Worm (Caenorhabditis elegans): ENCODE measurements around the gene R09E10.1.

R09E10.1 gene

ce11 chrIV:10277716-10278115 is 44.8 kb downstream of the R09E10.1 start, which contains the start of gene Y43C5A.4:
Gene Y43C5A.4, plus strand, starts transcription at chrIV:10278016.
- TF ChIP-seq sea-1 (GFP tag; conservative IDR thresholded peaks at IDR 0.05) = no peak
- no peak for TF ChIP-seq B0310.2 (tag; optimal IDR thresholded peaks at IDR 0.05)
- TF ChIP-seq hmg-4 (GFP tag; optimal IDR thresholded peaks at IDR 0.05) = no peak
- no peak for TF ChIP-seq hmbx-1 (tag; optimal IDR thresholded peaks at IDR 0.05)
- no peak for TF ChIP-seq ceh-13 (GFP tag; optimal IDR thresholded peaks at IDR 0.05)
- no peak for TF ChIP-seq ceh-36 (tag; optimal IDR thresholded peaks at IDR 0.05)
- no peak for TF ChIP-seq scrt-1 (GFP tag; IDR thresholded peaks at IDR 0.05)
- TF ChIP-seq aly-1 (tag; optimal IDR thresholded peaks at IDR 0.05) = no peak
- TF ChIP-seq ets-7 (tag; optimal IDR thresholded peaks at IDR 0.05) = no peak
- TF ChIP-seq ama-1 (optimal IDR thresholded peaks at IDR 0.05) = no peak
- no peak for TF ChIP-seq F13C5.2 (tag; optimal IDR thresholded peaks at IDR 0.05)
- no peak for TF ChIP-seq pes-1 (GFP tag; IDR thresholded peaks at IDR 0.05)
- TF ChIP-seq flt-1 (GFP tag; IDR thresholded peaks at IDR 0.05) = no peak
- TF ChIP-seq tra-4 (tag; optimal IDR thresholded peaks at IDR 0.05) = no peak
- TF ChIP-seq hnd-1 (tag; optimal IDR thresholded peaks at IDR 0.05) = no peak
- no peak for TF ChIP-seq tbx-37 (GFP tag; conservative IDR thresholded peaks at IDR 0.05)
- no peak for TF ChIP-seq tbx-11 (GFP tag; IDR thresholded peaks at IDR 0.05)

- no peak for TF ChIP-seq flt-1 (GFP tag; IDR thresholded peaks at IDR 0.05)
- no peak for TF ChIP-seq scrt-1 (GFP tag; IDR thresholded peaks at IDR 0.05)
- no peak for TF ChIP-seq ceh-13 (GFP tag; optimal IDR thresholded peaks at IDR 0.05)
- TF ChIP-seq tra-4 (tag; optimal IDR thresholded peaks at IDR 0.05) = no peak
- no peak for TF ChIP-seq pes-1 (GFP tag; IDR thresholded peaks at IDR 0.05)
- TF ChIP-seq hmg-4 (GFP tag; optimal IDR thresholded peaks at IDR 0.05) = no peak
- TF ChIP-seq ama-1 (optimal IDR thresholded peaks at IDR 0.05) = no peak
- TF ChIP-seq ets-7 (tag; optimal IDR thresholded peaks at IDR 0.05) = no peak
- TF ChIP-seq ceh-36 (tag; optimal IDR thresholded peaks at IDR 0.05) = no peak
- no peak for TF ChIP-seq tbx-37 (GFP tag; conservative IDR thresholded peaks at IDR 0.05)
- TF ChIP-seq aly-1 (tag; optimal IDR thresholded peaks at IDR 0.05) = no peak
- no peak for TF ChIP-seq hnd-1 (tag; optimal IDR thresholded peaks at IDR 0.05)
These were observed 45.6 kb downstream of the R09E10.1 start, which contains the start of gene Y43C5A.7 for ce11 chrIV:10276960-10277359. Gene Y43C5A.7, plus strand, starts transcription at chrIV:10277260.

DNA sequence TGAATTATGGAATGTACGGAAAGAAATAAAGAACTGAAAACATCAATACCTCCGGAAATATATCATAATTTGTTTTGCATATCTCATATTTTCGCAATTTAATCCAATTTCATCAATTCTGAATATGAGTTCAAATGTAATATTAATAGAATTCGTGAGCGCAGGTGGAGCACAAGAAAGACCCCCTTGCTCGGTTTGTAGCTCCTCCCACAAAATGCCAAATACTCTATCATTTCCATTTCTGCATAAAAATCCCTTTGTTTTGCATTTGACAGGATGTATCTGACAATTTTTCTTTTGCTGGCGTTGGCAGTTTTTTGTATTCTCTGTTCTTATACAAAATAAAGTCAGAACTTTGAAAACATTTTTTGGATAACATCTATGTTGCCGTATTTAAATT is 47.5 kb downstream of the R09E10.1 start:
- no peak for TF ChIP-seq ets-7 (tag; optimal IDR thresholded peaks at IDR 0.05)

ce11 chrIV:10273781-10274313 is 48.7 kb downstream of the R09E10.1 start, which contains the start of gene Y43C5A.3:
Gene Y43C5A.3, plus strand, starts transcription at chrIV:10274036.
- TF ChIP-seq hmg-4 (GFP tag; optimal IDR thresholded peaks at IDR 0.05) (no peak), hnd-1 (tag; optimal IDR thresholded peaks at IDR 0.05) (no peak), ceh-36 (tag; optimal IDR thresholded peaks at IDR 0.05) (no peak), pes-1 (GFP tag; IDR thresholded peaks at IDR 0.05) (no peak), tra-4 (tag; optimal IDR thresholded peaks at IDR 0.05) (no peak), flt-1 (GFP tag; IDR thresholded peaks at IDR 0.05) (no peak), hmbx-1 (tag; optimal IDR thresholded peaks at IDR 0.05) (no peak), ama-1 (optimal IDR thresholded peaks at IDR 0.05) (no peak), tbx-37 (GFP tag; conservative IDR thresholded peaks at IDR 0.05) (no peak), B0310.2 (tag; optimal IDR thresholded peaks at IDR 0.05) (no peak), ets-7 (tag; optimal IDR thresholded peaks at IDR 0.05) (no peak), F13C5.2 (tag; optimal IDR thresholded peaks at IDR 0.05) (no peak), ceh-13 (GFP tag; optimal IDR thresholded peaks at IDR 0.05) (no peak), aly-1 (tag; optimal IDR thresholded peaks at IDR 0.05) (no peak), sea-1 (GFP tag; conservative IDR thresholded peaks at IDR 0.05) (no peak), scrt-1 (GFP tag; IDR thresholded peaks at IDR 0.05) (no peak)

DNA sequence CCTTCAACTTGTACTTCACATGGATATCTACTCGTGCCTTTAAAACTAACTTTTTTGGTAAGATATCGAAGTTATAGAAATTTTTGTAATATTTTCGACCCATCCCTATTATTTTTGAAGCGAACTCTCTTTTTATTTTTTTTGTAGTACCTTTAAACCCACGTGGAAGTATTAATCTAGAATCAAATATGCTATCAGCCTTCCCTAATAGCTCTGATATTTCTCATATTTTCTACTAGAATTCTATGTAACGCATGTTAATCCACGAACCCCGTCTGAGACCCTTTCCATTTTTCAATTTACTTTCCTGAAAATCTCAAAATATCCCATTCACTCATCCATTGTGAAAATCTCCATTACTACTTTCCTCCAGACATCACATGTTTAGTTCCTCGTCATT is 49.2 kb downstream of the R09E10.1 start:
- no peak for TF ChIP-seq hnd-1 (tag; optimal IDR thresholded peaks at IDR 0.05)
- no peak for TF ChIP-seq ama-1 (optimal IDR thresholded peaks at IDR 0.05)
- TF ChIP-seq pes-1 (GFP tag; IDR thresholded peaks at IDR 0.05) = no peak
- no peak for TF ChIP-seq F13C5.2 (tag; optimal IDR thresholded peaks at IDR 0.05)
- TF ChIP-seq hmg-4 (GFP tag; optimal IDR thresholded peaks at IDR 0.05) = no peak
- no peak for TF ChIP-seq tra-4 (tag; optimal IDR thresholded peaks at IDR 0.05)
- TF ChIP-seq ceh-36 (tag; optimal IDR thresholded peaks at IDR 0.05) = no peak
